Worm (Caenorhabditis elegans) whole organism, L1 larva: ENCODE measurements around the gene F37C4.5.

Experiments
- C04F5.9 ChIP-seq: sonication (generic microtip); optimal IDR thresholded peaks from 2 replicates; lab custom pipeline; 2016; ENCODE audit warnings: missing genetic modification characterization, missing compliant biosample characterization
- F16B12.6 ChIP-seq: fragments of 150-350 bp; optimal IDR thresholded peaks from 2 replicates; lab custom pipeline; 2014; ENCODE audit warnings: missing biosample characterization, missing genetic modification characterization
- aha-1 ChIP-seq: fragments of 150-350 bp; optimal IDR thresholded peaks from 2 replicates; lab custom pipeline; 2014; ENCODE audit warnings: missing biosample characterization, missing genetic modification characterization
- alr-1 ChIP-seq: fragments of 200-800 bp; sonication (Bioruptor generic); optimal IDR thresholded peaks from 2 replicates; lab custom pipeline; 2018; ENCODE audit warnings: borderline replicate concordance, mild to moderate bottlenecking, missing genetic modification characterization, missing compliant biosample characterization
- ama-1 ChIP-seq: fragments of 150-350 bp; optimal IDR thresholded peaks from 2 replicates; lab custom pipeline; 2014
- ceh-63 ChIP-seq: fragments of 200-800 bp; sonication (Bioruptor generic); optimal IDR thresholded peaks from 2 replicates; lab custom pipeline; 2018; ENCODE audit warnings: mild to moderate bottlenecking, missing genetic modification characterization, missing compliant biosample characterization
- ceh-82 ChIP-seq, 3 experiments: fragments of 150-350 bp in 1 of 3; sonication (generic microtip) in 2 of 3; optimal IDR thresholded peaks; 2 replicates each; lab custom pipeline; 2014 to 2017; ENCODE audit warnings: missing biosample characterization in 3 of 3, missing genetic modification characterization in 3 of 3
- ces-1 ChIP-seq: fragments of 150-350 bp; optimal IDR thresholded peaks from 2 replicates; lab custom pipeline; 2014; ENCODE audit warnings: missing biosample characterization, missing genetic modification reagents, missing genetic modification characterization
- dpl-1 ChIP-seq, 3 experiments: fragments of 150-350 bp in 2 of 3; sonication (generic microtip) in 1 of 3; optimal IDR thresholded peaks; 2 replicates each; lab custom pipeline; 2014 to 2017; ENCODE audit warnings: missing biosample characterization in 3 of 3, missing genetic modification characterization in 3 of 3, missing genetic modification reagents in 3 of 3
- dsc-1 ChIP-seq: sonication (generic microtip); optimal IDR thresholded peaks from 2 replicates; lab custom pipeline; 2016; ENCODE audit warnings: mild to moderate bottlenecking, missing genetic modification characterization, missing compliant biosample characterization
- efl-1 ChIP-seq, 4 experiments: fragments of 150-350 bp; optimal IDR thresholded peaks in 3 of 4; peaks in 1 of 4; 1 replicate in 1 of 4; 2 replicates in 3 of 4; lab custom pipeline; 2014; ENCODE audit warnings: missing biosample characterization in 2 of 4, missing genetic modification characterization in 2 of 4, missing genetic modification reagents in 2 of 4
- elt-3 ChIP-seq, 6 experiments: fragments of 150-350 bp in 1 of 6; sonication (generic microtip); optimal IDR thresholded peaks; 2 replicates each; lab custom pipeline; 2017 to 2018; ENCODE audit warnings: missing biosample characterization in 6 of 6, missing genetic modification characterization in 6 of 6, inconsistent platforms in 1 of 6
- fkh-8 ChIP-seq: sonication (generic microtip); optimal IDR thresholded peaks from 2 replicates; lab custom pipeline; 2016; ENCODE audit warnings: mild to moderate bottlenecking, missing genetic modification characterization, missing compliant biosample characterization
- fos-1 ChIP-seq: fragments of 150-350 bp; optimal IDR thresholded peaks from 2 replicates; lab custom pipeline; 2014; ENCODE audit warnings: missing biosample characterization, missing genetic modification characterization
- hlh-4 ChIP-seq: sonication (generic microtip); optimal IDR thresholded peaks from 2 replicates; lab custom pipeline; 2016; ENCODE audit warnings: mild to moderate bottlenecking, missing genetic modification characterization, missing compliant biosample characterization
- hpl-2 ChIP-seq: fragments of 150-350 bp; optimal IDR thresholded peaks from 2 replicates; lab custom pipeline; 2014; ENCODE audit warnings: missing biosample characterization, missing genetic modification reagents, missing genetic modification characterization
- irx-1 ChIP-seq: sonication (generic microtip); optimal IDR thresholded peaks from 2 replicates; lab custom pipeline; 2016; ENCODE audit warnings: missing genetic modification characterization, missing compliant biosample characterization
- isw-1 ChIP-seq: fragments of 200-800 bp; sonication (Bioruptor generic); IDR thresholded peaks from 2 replicates; pipeline ENCODE4 v1.3.6; 2022; ENCODE audit warnings: missing genetic modification characterization, missing compliant biosample characterization
- lin-14 ChIP-seq: fragments of 200-800 bp; sonication (Bioruptor generic); optimal IDR thresholded peaks from 2 replicates; lab custom pipeline; 2018; ENCODE audit warnings: mild to moderate bottlenecking, missing genetic modification characterization, moderate library complexity, missing compliant biosample characterization
- lin-35 ChIP-seq, 2 experiments: fragments of 150-350 bp; optimal IDR thresholded peaks; 2 replicates each; lab custom pipeline; 2014; ENCODE audit warnings: missing biosample characterization in 2 of 2, missing genetic modification characterization in 2 of 2, missing genetic modification reagents in 2 of 2
- lsy-2 ChIP-seq, 2 experiments: fragments of 150-350 bp; optimal IDR thresholded peaks; 2 replicates each; lab custom pipeline; 2014; ENCODE audit warnings: missing biosample characterization in 2 of 2, missing genetic modification characterization in 2 of 2
- mab-9 ChIP-seq: fragments of 200-800 bp; sonication (Bioruptor generic); IDR thresholded peaks from 2 replicates; pipeline ENCODE4 v1.3.6; 2022; ENCODE audit warnings: missing genetic modification reagents, missing genetic modification characterization, missing compliant biosample characterization
- mdl-1 ChIP-seq, 2 experiments: fragments of 150-350 bp; optimal IDR thresholded peaks; 2 replicates each; lab custom pipeline; 2014 to 2017; ENCODE audit warnings: missing biosample characterization in 2 of 2, missing genetic modification characterization in 2 of 2, inconsistent platforms in 1 of 2
- mep-1 ChIP-seq: fragments of 150-350 bp; optimal IDR thresholded peaks from 2 replicates; lab custom pipeline; 2014; ENCODE audit warnings: missing biosample characterization, missing genetic modification characterization
- nhr-20 ChIP-seq: sonication (generic microtip); optimal IDR thresholded peaks from 2 replicates; lab custom pipeline; 2016; ENCODE audit warnings: mild to moderate bottlenecking, missing genetic modification characterization, missing compliant biosample characterization
- nhr-237 ChIP-seq: fragments of 150-350 bp; optimal IDR thresholded peaks from 2 replicates; lab custom pipeline; 2014; ENCODE audit warnings: missing biosample characterization, missing genetic modification characterization
- nhr-28 ChIP-seq: fragments of 150-350 bp; optimal IDR thresholded peaks from 2 replicates; lab custom pipeline; 2014; ENCODE audit warnings: missing biosample characterization, missing genetic modification characterization
- nhr-47 ChIP-seq: sonication (generic microtip); optimal IDR thresholded peaks from 2 replicates; lab custom pipeline; 2016; ENCODE audit warnings: mild to moderate bottlenecking, missing genetic modification characterization, moderate library complexity, missing compliant biosample characterization
- nhr-71 ChIP-seq: sonication (generic microtip); optimal IDR thresholded peaks from 2 replicates; lab custom pipeline; 2016; ENCODE audit warnings: mild to moderate bottlenecking, missing genetic modification characterization, moderate library complexity, missing compliant biosample characterization
- nhr-85 ChIP-seq: sonication (generic microtip); peaks from one replicate; lab custom pipeline; 2016; ENCODE audit warnings: missing genetic modification characterization, inconsistent platforms, missing compliant biosample characterization
- pax-3 ChIP-seq: fragments of 200-800 bp; sonication (Bioruptor generic); optimal IDR thresholded peaks from 2 replicates; lab custom pipeline; 2018; ENCODE audit warnings: mild to moderate bottlenecking, missing genetic modification characterization, moderate library complexity, missing compliant biosample characterization
- pqm-1 ChIP-seq: sonication (generic microtip); optimal IDR thresholded peaks from 3 replicates; lab custom pipeline; 2017; ENCODE audit warnings: missing biosample characterization, missing genetic modification characterization
- skn-1 ChIP-seq: fragments of 150-350 bp; optimal IDR thresholded peaks from 2 replicates; lab custom pipeline; 2014; ENCODE audit warnings: missing biosample characterization, missing genetic modification characterization
- snu-23 ChIP-seq: sonication (generic microtip); optimal IDR thresholded peaks from 2 replicates; lab custom pipeline; 2016; ENCODE audit warnings: missing genetic modification characterization, missing compliant biosample characterization
- swsn-7 ChIP-seq: sonication (generic microtip); optimal IDR thresholded peaks from 2 replicates; lab custom pipeline; 2016; ENCODE audit warnings: missing genetic modification characterization, missing compliant biosample characterization
- tbx-2 ChIP-seq: sonication (generic microtip); optimal IDR thresholded peaks from 2 replicates; lab custom pipeline; 2016; ENCODE audit warnings: missing genetic modification characterization, missing compliant biosample characterization
- unc-30 ChIP-seq: sonication (generic microtip); optimal IDR thresholded peaks from 2 replicates; lab custom pipeline; 2017; ENCODE audit warnings: missing biosample characterization, missing genetic modification characterization
- vab-15 ChIP-seq: sonication (generic microtip); optimal IDR thresholded peaks from 2 replicates; lab custom pipeline; 2017; ENCODE audit warnings: missing genotype, mild to moderate bottlenecking, missing genetic modification characterization, missing compliant biosample characterization
- xbp-1 ChIP-seq: sonication (generic microtip); optimal IDR thresholded peaks from 2 replicates; lab custom pipeline; 2016; ENCODE audit warnings: missing genetic modification characterization, missing compliant biosample characterization
- zag-1 ChIP-seq: fragments of 150-350 bp; optimal IDR thresholded peaks from 2 replicates; lab custom pipeline; 2014; ENCODE audit warnings: missing biosample characterization, missing genetic modification characterization

F37C4.5 gene

ce11 chrIV:3825388-3825787 lies 48.2 kb downstream of the F37C4.5 start:
- no peak for TF ChIP-seq aha-1 (tag; lab: Kevin White, UChicago)
- TF ChIP-seq nhr-237 (tag; lab: Kevin White, UChicago): no peak
- TF ChIP-seq nhr-85 (tag; lab: Kevin White, UChicago): no peak
- TF ChIP-seq nhr-20 (tag; lab: Kevin White, UChicago): no peak
- TF ChIP-seq mep-1 (tag; lab: Kevin White, UChicago): no peak
- TF ChIP-seq elt-3 (tag; optimal IDR thresholded peaks at IDR 0.05; lab: Kevin White, UChicago): no peak
- no peak for TF ChIP-seq C04F5.9 (tag; lab: Kevin White, UChicago)
- TF ChIP-seq ces-1: no peak
- no peak for TF ChIP-seq alr-1
- TF ChIP-seq ama-1 (lab: Kevin White, UChicago): no peak
- no peak for TF ChIP-seq pqm-1 (tag; lab: Kevin White, UChicago)
- no peak for TF ChIP-seq skn-1
- TF ChIP-seq hlh-4 (tag; lab: Kevin White, UChicago): no peak
- TF ChIP-seq irx-1 (tag; lab: Kevin White, UChicago): no peak

ce11 chrIV:3824720-3825119 lies 48.9 kb downstream of the F37C4.5 start:
- TF ChIP-seq mab-9 (GFP tag; lab: Robert Waterston, UW) (no peak), vab-15 (tag; lab: Kevin White, UChicago) (no peak), mep-1 (tag; lab: Kevin White, UChicago) (peak; percentile 30), pax-3 (tag; lab: Kevin White, UChicago) (no peak), snu-23 (GFP tag; lab: Kevin White, UChicago) (peak; percentile 20), efl-1 (optimal IDR thresholded peaks at IDR 0.05; lab: Kevin White, UChicago) (peak; percentile 20 to 30), efl-1 (GFP tag; optimal IDR thresholded peaks at IDR 0.05 in 1 of 2; lab: Kevin White, UChicago) (no peak), ceh-82 (tag; optimal IDR thresholded peaks at IDR 0.05; lab: Kevin White, UChicago) (peak in 2 of 3 experiments; percentile 31 to 59), isw-1 (GFP tag; lab: Robert Waterston, UW) (peak; percentile 15), swsn-7 (tag; lab: Kevin White, UChicago) (peak; percentile 21), nhr-28 (tag; lab: Kevin White, UChicago) (no peak), nhr-237 (tag; lab: Kevin White, UChicago) (no peak), ceh-63 (GFP tag; lab: Kevin White, UChicago) (no peak), tbx-2 (tag; lab: Kevin White, UChicago) (peak; percentile 3), F16B12.6 (no peak), lin-14 (peak; percentile 73), unc-30 (tag; lab: Kevin White, UChicago) (no peak), xbp-1 (tag; lab: Kevin White, UChicago) (peak; percentile 9), skn-1 (peak; percentile 17), nhr-47 (tag; lab: Kevin White, UChicago) (peak; percentile 33), fos-1 (tag; lab: Kevin White, UChicago) (no peak), hpl-2 (no peak), lin-35 (GFP tag; optimal IDR thresholded peaks at IDR 0.05; lab: Kevin White, UChicago) (peak in 1 of 2 experiments; percentile 15), nhr-71 (tag; lab: Kevin White, UChicago) (peak; percentile 40), alr-1 (no peak), fkh-8 (tag; lab: Kevin White, UChicago) (peak; percentile 26), mdl-1 (tag; optimal IDR thresholded peaks at IDR 0.05; lab: Kevin White, UChicago) (peak in 1 of 2 experiments; percentile 23), dpl-1 (GFP tag; optimal IDR thresholded peaks at IDR 0.05; lab: Kevin White, UChicago) (peak in 1 of 3 experiments; percentile 3), dsc-1 (tag; lab: Kevin White, UChicago) (peak; percentile 28), lsy-2 (tag; optimal IDR thresholded peaks at IDR 0.05; lab: Kevin White, UChicago) (peak; percentile 10 to 20), zag-1 (tag; lab: Kevin White, UChicago) (peak; percentile 2), nhr-85 (tag; lab: Kevin White, UChicago) (peak; percentile 41)
